Worm (Caenorhabditis elegans) whole organism, young adult: Measurements from ENCODE around the gene F54B11.7.

ENCODE experiments used
- B0035.1 ChIP-seq: sonication (generic microtip); optimal IDR thresholded peaks from 2 replicates; lab custom pipeline; 2016; ENCODE audit warnings: missing genetic modification characterization, mild to moderate bottlenecking, missing compliant biosample characterization, missing genotype, missing genetic modification reagents
- B0261.1 ChIP-seq: sonication (generic microtip); optimal IDR thresholded peaks from 2 replicates; lab custom pipeline; 2016; ENCODE audit warnings: mild to moderate bottlenecking, missing genetic modification characterization, moderate library complexity, missing compliant biosample characterization
- C06A6.2 ChIP-seq: fragments of 200-800 bp; sonication (Bioruptor generic); conservative IDR thresholded peaks from 2 replicates; pipeline ENCODE4 v1.3.6; 2022; ENCODE audit warnings: missing genetic modification characterization, missing compliant biosample characterization
- F33H1.4 ChIP-seq: fragments of 200-800 bp; sonication (Bioruptor generic); IDR thresholded peaks from 2 replicates; pipeline ENCODE4 v1.3.6; 2022; ENCODE audit warnings: missing genetic modification reagents, missing genetic modification characterization, missing compliant biosample characterization
- F55B11.4 ChIP-seq: sonication (generic microtip); optimal IDR thresholded peaks from 2 replicates; lab custom pipeline; 2016; ENCODE audit warnings: missing compliant biosample characterization, missing genetic modification characterization, borderline replicate concordance; ENCODE audit not compliant: insufficient read depth
- K11D2.4 ChIP-seq: fragments of 200-800 bp; sonication (Bioruptor generic); IDR thresholded peaks from 2 replicates; pipeline ENCODE4 v1.3.6; 2022; ENCODE audit warnings: missing genetic modification reagents, missing genetic modification characterization, missing compliant biosample characterization
- T07F8.4 ChIP-seq: sonication (generic microtip); optimal IDR thresholded peaks from 2 replicates; lab custom pipeline; 2016; ENCODE audit warnings: mild to moderate bottlenecking, missing genetic modification characterization, moderate library complexity, missing compliant biosample characterization
- Y79H2A.3 ChIP-seq: fragments of 200-800 bp; sonication (Bioruptor generic); conservative IDR thresholded peaks from 2 replicates; pipeline ENCODE4 v1.3.6; 2022; ENCODE audit warnings: missing genetic modification reagents, missing genetic modification characterization, missing compliant biosample characterization
- akir-1 ChIP-seq: fragments of 200-800 bp; sonication (Bioruptor generic); optimal IDR thresholded peaks from 2 replicates; lab custom pipeline; 2018; ENCODE audit warnings: mild to moderate bottlenecking, missing genetic modification characterization, moderate library complexity, missing compliant biosample characterization
- aptf-3 ChIP-seq: fragments of 200-800 bp; sonication (Bioruptor generic); IDR thresholded peaks from 2 replicates; pipeline ENCODE4 v1.3.6; 2022; ENCODE audit warnings: missing genetic modification characterization, missing compliant biosample characterization
- attf-5 ChIP-seq: fragments of 200-800 bp; sonication (Bioruptor generic); optimal IDR thresholded peaks from 2 replicates; lab custom pipeline; 2018; ENCODE audit warnings: mild to moderate bottlenecking, missing genetic modification characterization, missing compliant biosample characterization
- bed-2 ChIP-seq: fragments of 200-800 bp; sonication (Bioruptor generic); IDR thresholded peaks from 2 replicates; pipeline ENCODE4 v1.3.6; 2022; ENCODE audit warnings: missing genetic modification reagents, missing genetic modification characterization, missing compliant biosample characterization
- ccch-3 ChIP-seq: fragments of 200-800 bp; sonication (Bioruptor generic); optimal IDR thresholded peaks from 2 replicates; lab custom pipeline; 2018; ENCODE audit warnings: mild to moderate bottlenecking, missing genetic modification characterization, missing compliant biosample characterization
- ceh-27 ChIP-seq: fragments of 200-800 bp; sonication (Bioruptor generic); optimal IDR thresholded peaks from 2 replicates; lab custom pipeline; 2018; ENCODE audit warnings: mild to moderate bottlenecking, missing genetic modification characterization, moderate library complexity, missing compliant biosample characterization
- ceh-58 ChIP-seq: fragments of 200-800 bp; sonication (Bioruptor generic); IDR thresholded peaks from 2 replicates; pipeline ENCODE4 v1.3.6; 2022; ENCODE audit warnings: missing genetic modification characterization, missing compliant biosample characterization
- ceh-79 ChIP-seq: sonication (generic microtip); optimal IDR thresholded peaks from 2 replicates; lab custom pipeline; 2017; ENCODE audit warnings: mild to moderate bottlenecking, missing genetic modification characterization, missing compliant biosample characterization
- die-1 ChIP-seq: sonication (generic microtip); optimal IDR thresholded peaks from 2 replicates; lab custom pipeline; 2016; ENCODE audit warnings: missing genotype, mild to moderate bottlenecking, missing genetic modification characterization, missing compliant biosample characterization
- egl-44 ChIP-seq: fragments of 200-800 bp; sonication (Bioruptor generic); IDR thresholded peaks from 2 replicates; pipeline ENCODE4 v1.3.6; 2022; ENCODE audit warnings: missing genetic modification reagents, missing genetic modification characterization, missing compliant biosample characterization
- egrh-3 ChIP-seq: fragments of 200-800 bp; sonication (Bioruptor generic); IDR thresholded peaks from 2 replicates; pipeline ENCODE4 v1.3.6; 2022; ENCODE audit warnings: missing genetic modification reagents, missing genetic modification characterization, missing compliant biosample characterization
- fkh-3 ChIP-seq: sonication (generic microtip); optimal IDR thresholded peaks from 2 replicates; lab custom pipeline; 2016; ENCODE audit warnings: mild to moderate bottlenecking, missing genetic modification characterization, missing compliant biosample characterization
- hmg-20 ChIP-seq: fragments of 200-800 bp; sonication (Bioruptor generic); IDR thresholded peaks from 2 replicates; pipeline ENCODE4 v1.3.6; 2022; ENCODE audit warnings: missing genetic modification reagents, missing genetic modification characterization, missing compliant biosample characterization
- lag-1 ChIP-seq: fragments of 200-800 bp; sonication (Bioruptor generic); IDR thresholded peaks from 2 replicates; pipeline ENCODE4 v1.3.6; 2022; ENCODE audit warnings: missing genetic modification reagents, missing genetic modification characterization, missing compliant biosample characterization
- lin-26 ChIP-seq: fragments of 200-800 bp; sonication (Bioruptor generic); IDR thresholded peaks from 2 replicates; pipeline ENCODE4 v1.3.6; 2022; ENCODE audit warnings: missing genetic modification reagents, missing genetic modification characterization, missing compliant biosample characterization
- madf-10 ChIP-seq: sonication (generic microtip); optimal IDR thresholded peaks from 2 replicates; lab custom pipeline; 2016; ENCODE audit warnings: mild to moderate bottlenecking, missing genetic modification characterization, missing compliant biosample characterization
- madf-6 ChIP-seq: fragments of 200-800 bp; sonication (Bioruptor generic); IDR thresholded peaks from 2 replicates; pipeline ENCODE4 v1.3.6; 2022; ENCODE audit warnings: missing genetic modification reagents, missing genetic modification characterization, missing compliant biosample characterization
- mcd-1 ChIP-seq: fragments of 200-800 bp; sonication (Bioruptor generic); IDR thresholded peaks from 2 replicates; pipeline ENCODE4 v1.3.6; 2022; ENCODE audit warnings: missing genetic modification reagents, missing genetic modification characterization, missing compliant biosample characterization
- mxl-1 ChIP-seq: sonication (generic microtip); optimal IDR thresholded peaks from 2 replicates; lab custom pipeline; 2016; ENCODE audit warnings: missing genetic modification characterization, missing compliant biosample characterization
- nhr-27 ChIP-seq: fragments of 200-800 bp; sonication (Bioruptor generic); optimal IDR thresholded peaks from 2 replicates; lab custom pipeline; 2018; ENCODE audit warnings: mild to moderate bottlenecking, missing genetic modification characterization, moderate library complexity, missing compliant biosample characterization
- nhr-80 ChIP-seq: sonication (generic microtip); optimal IDR thresholded peaks from 2 replicates; lab custom pipeline; 2016; ENCODE audit warnings: missing genetic modification characterization, missing compliant biosample characterization
- rec-8 ChIP-seq, 2 experiments: sonication (generic microtip); optimal IDR thresholded peaks; 2 replicates each; lab custom pipeline; 2016; ENCODE audit warnings: mild to moderate bottlenecking in 2 of 2, missing genetic modification characterization in 2 of 2, missing genetic modification reagents in 2 of 2, missing genotype in 2 of 2, missing biosample characterization in 1 of 2, missing compliant biosample characterization in 1 of 2, moderate library complexity in 1 of 2
- snpc-1.3 ChIP-seq: sonication (generic microtip); optimal IDR thresholded peaks from 2 replicates; lab custom pipeline; 2017; ENCODE audit warnings: missing genetic modification characterization, mild to moderate bottlenecking, missing compliant biosample characterization, antibody characterized with exemption, moderate library complexity, missing genotype, missing genetic modification reagents; ENCODE audit not compliant: insufficient read depth
- sptf-2 ChIP-seq: fragments of 200-800 bp; sonication (Bioruptor generic); optimal IDR thresholded peaks from 2 replicates; lab custom pipeline; 2018; ENCODE audit warnings: mild to moderate bottlenecking, missing genetic modification characterization, missing compliant biosample characterization
- tlf-1 ChIP-seq: fragments of 200-800 bp; sonication (Bioruptor generic); optimal IDR thresholded peaks from 2 replicates; lab custom pipeline; 2018; ENCODE audit warnings: mild to moderate bottlenecking, missing genetic modification characterization, missing compliant biosample characterization
- zfh-2 ChIP-seq: fragments of 200-800 bp; sonication (Bioruptor generic); conservative IDR thresholded peaks from 2 replicates; pipeline ENCODE4 v1.3.6; 2022; ENCODE audit warnings: missing genetic modification reagents, missing genetic modification characterization, missing compliant biosample characterization
- ztf-18 ChIP-seq: sonication (generic microtip); optimal IDR thresholded peaks from 2 replicates; lab custom pipeline; 2016; ENCODE audit warnings: missing genotype, mild to moderate bottlenecking, missing genetic modification characterization, missing compliant biosample characterization

The F54B11.7 gene

DNA sequence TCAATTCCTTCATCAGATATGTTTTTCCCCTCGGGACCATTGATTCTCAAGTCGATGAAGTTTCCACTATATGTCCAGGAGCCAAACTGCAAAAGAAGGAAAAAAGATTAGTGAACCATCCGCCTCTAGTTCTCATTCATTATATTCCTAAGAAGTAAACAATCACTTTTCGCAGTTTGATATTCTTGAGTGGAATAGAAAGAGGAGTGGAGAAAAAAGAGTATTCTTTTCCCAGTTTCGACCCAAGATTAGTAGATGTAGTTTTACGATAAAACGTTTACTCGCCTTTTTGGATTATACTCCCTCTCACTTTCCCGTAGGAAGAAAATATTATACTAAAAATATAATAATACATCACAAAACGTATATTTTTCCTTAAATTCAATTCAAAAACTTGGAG is 44.6 kb downstream of the F54B11.7 start:
- TF ChIP-seq hmg-20 (GFP tag; lab: Robert Waterston, UW) (no peak), nhr-27 (no peak), snpc-1.3 (tag; lab: Kevin White, UChicago) (no peak), madf-6 (GFP tag; lab: Robert Waterston, UW) (no peak), B0261.1 (tag; lab: Kevin White, UChicago) (no peak), zfh-2 (GFP tag; lab: Robert Waterston, UW) (no peak), mxl-1 (tag; lab: Kevin White, UChicago) (no peak), F33H1.4 (no peak), egrh-3 (no peak), nhr-80 (tag; lab: Kevin White, UChicago) (no peak), Y79H2A.3 (no peak), B0035.1 (tag; lab: Kevin White, UChicago) (no peak), ceh-79 (tag; lab: Kevin White, UChicago) (no peak), bed-2 (GFP tag; lab: Robert Waterston, UW) (no peak), aptf-3 (GFP tag; lab: Robert Waterston, UW) (no peak)

DNA sequence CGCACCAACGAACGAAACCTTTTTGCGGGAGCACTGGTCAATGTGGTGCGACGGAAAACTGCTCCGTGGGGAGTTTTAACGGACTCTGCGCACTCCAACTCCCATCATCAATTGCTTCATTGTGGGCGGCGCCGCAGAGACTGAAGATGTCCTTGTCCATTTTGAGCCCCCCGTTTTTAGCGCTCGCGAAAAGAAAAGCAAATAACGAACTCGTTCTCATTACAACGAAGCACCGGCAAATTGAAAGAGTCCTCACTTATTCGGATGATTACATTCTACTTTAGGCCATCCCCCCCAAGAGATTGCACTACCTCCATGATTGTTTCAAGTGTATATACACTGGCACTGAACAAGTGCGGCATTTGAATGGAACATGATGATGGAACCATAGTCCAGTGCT is 46.6 kb downstream of the F54B11.7 start, which contains the start of gene acr-9:
Gene acr-9, minus strand, starts transcription at position 101 of the 400 bp plus-strand sequence.
- no peak for TF ChIP-seq ztf-18 (tag; lab: Kevin White, UChicago)
- TF ChIP-seq fkh-3 (tag; lab: Kevin White, UChicago) = no peak
- TF ChIP-seq ccch-3 = no peak
- TF ChIP-seq akir-1 (GFP tag; lab: Kevin White, UChicago) = no peak
- TF ChIP-seq ceh-58 = no peak
- no peak for TF ChIP-seq T07F8.4 (tag; lab: Kevin White, UChicago)

DNA sequence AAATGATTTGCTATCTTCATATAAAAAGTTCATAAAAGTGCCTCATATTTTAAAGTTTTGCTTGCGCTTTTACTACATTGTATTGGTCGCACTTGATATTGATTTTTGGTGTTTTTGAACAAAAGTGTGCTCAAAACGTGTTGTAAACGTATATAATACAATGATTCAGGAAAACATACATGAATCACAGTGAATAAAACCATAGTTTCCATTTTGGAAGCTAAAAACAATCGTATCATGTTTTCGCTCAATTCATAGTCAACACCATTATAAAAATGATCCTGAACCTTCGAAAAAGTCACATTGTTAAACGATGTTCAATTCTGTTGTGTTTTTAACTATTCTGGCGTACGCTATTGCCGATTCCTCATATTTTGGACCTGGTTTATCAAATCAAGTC is 47.1 kb downstream of the F54B11.7 start, which contains the start of gene C40C9.3:
Gene C40C9.3, plus strand, starts transcription at position 301 of the 400 bp plus-strand sequence.
- TF ChIP-seq die-1 (tag; lab: Kevin White, UChicago) (no peak), madf-10 (no peak), B0035.1 (tag; lab: Kevin White, UChicago) (no peak), rec-8 (tag; optimal IDR thresholded peaks at IDR 0.05; lab: Kevin White, UChicago) (no peak), C06A6.2 (GFP tag; lab: Robert Waterston, UW) (no peak), zfh-2 (GFP tag; lab: Robert Waterston, UW) (no peak), sptf-2 (GFP tag; lab: Kevin White, UChicago) (no peak), tlf-1 (GFP tag; lab: Kevin White, UChicago) (no peak), ceh-27 (GFP tag; lab: Kevin White, UChicago) (no peak), egl-44 (GFP tag; lab: Robert Waterston, UW) (no peak), egrh-3 (no peak), K11D2.4 (GFP tag; lab: Robert Waterston, UW) (no peak), lag-1 (GFP tag; lab: Robert Waterston, UW) (no peak), mcd-1 (no peak), lin-26 (GFP tag; lab: Robert Waterston, UW) (no peak), attf-5 (GFP tag; lab: Kevin White, UChicago) (no peak), F55B11.4 (tag; lab: Kevin White, UChicago) (no peak)
- TF ChIP-seq, all 124 proteins: peak for 0
